Worm (Caenorhabditis elegans) whole organism, young adult: ENCODE results near the gene kel-8.

Experiments
- C17E4.6 ChIP-seq: fragments of 200-800 bp; sonication (Bioruptor generic); IDR thresholded peaks from 2 replicates; pipeline ENCODE4 v1.3.6; 2022; ENCODE audit warnings: missing genetic modification reagents, missing genetic modification characterization, missing compliant biosample characterization
- D2030.7 ChIP-seq: fragments of 200-800 bp; sonication (Bioruptor generic); IDR thresholded peaks from 2 replicates; pipeline ENCODE4 v1.3.6; 2022; ENCODE audit warnings: missing genetic modification reagents, missing genetic modification characterization, missing compliant biosample characterization
- F23B12.7 ChIP-seq: sonication (generic microtip); optimal IDR thresholded peaks from 2 replicates; lab custom pipeline; 2017; ENCODE audit warnings: missing genetic modification characterization, mild to moderate bottlenecking, missing compliant biosample characterization, antibody characterized with exemption, moderate library complexity; ENCODE audit not compliant: insufficient read depth
- F37B4.10 ChIP-seq: fragments of 200-800 bp; sonication (Bioruptor generic); IDR thresholded peaks from 2 replicates; pipeline ENCODE4 v1.3.6; 2022; ENCODE audit warnings: missing genetic modification characterization, missing compliant biosample characterization
- F39B2.1 ChIP-seq: fragments of 200-800 bp; sonication (Bioruptor generic); IDR thresholded peaks from 2 replicates; pipeline ENCODE4 v1.3.6; 2022; ENCODE audit warnings: missing genetic modification reagents, missing genetic modification characterization, missing compliant biosample characterization
- F49E8.2 ChIP-seq: sonication (generic microtip); optimal IDR thresholded peaks from 3 replicates; lab custom pipeline; 2017; ENCODE audit warnings: missing genetic modification characterization, mild to moderate bottlenecking, missing compliant biosample characterization, antibody characterized with exemption, moderate library complexity; ENCODE audit not compliant: insufficient read depth
- F57A8.1 ChIP-seq: fragments of 200-800 bp; sonication (Bioruptor generic); optimal IDR thresholded peaks from 2 replicates; lab custom pipeline; 2018; ENCODE audit warnings: mild to moderate bottlenecking, missing genetic modification characterization, moderate library complexity, missing compliant biosample characterization
- F57C9.4 ChIP-seq: sonication (generic microtip); optimal IDR thresholded peaks from 2 replicates; lab custom pipeline; 2017; ENCODE audit warnings: mild to moderate bottlenecking, missing genetic modification characterization, missing compliant biosample characterization
- Y53F4B.3 ChIP-seq: fragments of 200-800 bp; sonication (Bioruptor generic); IDR thresholded peaks from 2 replicates; pipeline ENCODE4 v1.3.6; 2022; ENCODE audit warnings: missing genetic modification reagents, missing genetic modification characterization, missing compliant biosample characterization
- ama-1 ChIP-seq, 3 experiments: fragments of 150-350 bp in 1 of 3; sonication (generic microtip) in 2 of 3; optimal IDR thresholded peaks; 2 replicates each; lab custom pipeline; 2014 to 2018; ENCODE audit warnings: missing biosample characterization in 2 of 3, missing genetic modification characterization in 2 of 3, missing genetic modification reagents in 2 of 3
- aptf-2 ChIP-seq: fragments of 200-800 bp; sonication (Bioruptor generic); conservative IDR thresholded peaks from 2 replicates; pipeline ENCODE4 v1.3.6; 2022; ENCODE audit warnings: missing genetic modification reagents, missing genetic modification characterization, missing compliant biosample characterization
- atf-7 ChIP-seq: sonication (generic microtip); optimal IDR thresholded peaks from 2 replicates; lab custom pipeline; 2017; ENCODE audit warnings: mild to moderate bottlenecking, missing genetic modification characterization, missing compliant biosample characterization
- athp-1 ChIP-seq: sonication (generic microtip); optimal IDR thresholded peaks from 2 replicates; lab custom pipeline; 2017; ENCODE audit warnings: mild to moderate bottlenecking, missing genetic modification characterization, missing compliant biosample characterization
- attf-5 ChIP-seq: fragments of 200-800 bp; sonication (Bioruptor generic); optimal IDR thresholded peaks from 2 replicates; lab custom pipeline; 2018; ENCODE audit warnings: mild to moderate bottlenecking, missing genetic modification characterization, missing compliant biosample characterization
- cebp-1 ChIP-seq, 2 experiments: fragments of 200-800 bp in 1 of 2; sonication (Bioruptor generic) in 1 of 2; sonication (generic microtip) in 1 of 2; IDR thresholded peaks in 1 of 2; optimal IDR thresholded peaks in 1 of 2; 2 replicates each; pipeline versions ENCODE4 v1.3.6 to Lab custom; 2017 to 2022; ENCODE audit warnings: missing compliant biosample characterization in 2 of 2, missing genetic modification characterization in 2 of 2, mild to moderate bottlenecking in 1 of 2, missing genetic modification reagents in 1 of 2, moderate library complexity in 1 of 2
- cebp-2 ChIP-seq: fragments of 200-800 bp; sonication (Bioruptor generic); IDR thresholded peaks from 2 replicates; pipeline ENCODE4 v1.3.6; 2022; ENCODE audit warnings: missing genetic modification characterization, missing compliant biosample characterization
- ceh-40 ChIP-seq: fragments of 200-800 bp; sonication (Bioruptor generic); IDR thresholded peaks from 2 replicates; pipeline ENCODE4 v1.3.6; 2022; ENCODE audit warnings: missing genetic modification characterization, missing compliant biosample characterization
- ceh-58 ChIP-seq: fragments of 200-800 bp; sonication (Bioruptor generic); IDR thresholded peaks from 2 replicates; pipeline ENCODE4 v1.3.6; 2022; ENCODE audit warnings: missing genetic modification characterization, missing compliant biosample characterization
- chd-7 ChIP-seq: sonication (generic microtip); optimal IDR thresholded peaks from 2 replicates; lab custom pipeline; 2016; ENCODE audit warnings: mild to moderate bottlenecking, missing genetic modification characterization, moderate library complexity, missing compliant biosample characterization
- die-1 ChIP-seq: sonication (generic microtip); optimal IDR thresholded peaks from 2 replicates; lab custom pipeline; 2016; ENCODE audit warnings: missing genotype, mild to moderate bottlenecking, missing genetic modification characterization, missing compliant biosample characterization
- egl-44 ChIP-seq: fragments of 200-800 bp; sonication (Bioruptor generic); IDR thresholded peaks from 2 replicates; pipeline ENCODE4 v1.3.6; 2022; ENCODE audit warnings: missing genetic modification reagents, missing genetic modification characterization, missing compliant biosample characterization
- ets-4 ChIP-seq: fragments of 200-800 bp; sonication (Bioruptor generic); optimal IDR thresholded peaks from 2 replicates; lab custom pipeline; 2018; ENCODE audit warnings: mild to moderate bottlenecking, missing genetic modification characterization, missing compliant biosample characterization
- fkh-3 ChIP-seq: sonication (generic microtip); optimal IDR thresholded peaks from 2 replicates; lab custom pipeline; 2016; ENCODE audit warnings: mild to moderate bottlenecking, missing genetic modification characterization, missing compliant biosample characterization
- hlh-26 ChIP-seq: fragments of 200-800 bp; sonication (Bioruptor generic); conservative IDR thresholded peaks from 2 replicates; pipeline ENCODE4 v1.3.6; 2022; ENCODE audit warnings: missing genetic modification reagents, missing genetic modification characterization, missing compliant biosample characterization
- hmg-1.2 ChIP-seq: fragments of 200-800 bp; sonication (Bioruptor generic); IDR thresholded peaks from 2 replicates; pipeline ENCODE4 v1.3.6; 2022; ENCODE audit warnings: missing genetic modification reagents, missing genetic modification characterization, missing compliant biosample characterization
- hmg-20 ChIP-seq: fragments of 200-800 bp; sonication (Bioruptor generic); IDR thresholded peaks from 2 replicates; pipeline ENCODE4 v1.3.6; 2022; ENCODE audit warnings: missing genetic modification reagents, missing genetic modification characterization, missing compliant biosample characterization
- hrde-1 ChIP-seq: sonication (generic microtip); optimal IDR thresholded peaks from 2 replicates; lab custom pipeline; 2016; ENCODE audit warnings: missing genetic modification characterization, mild to moderate bottlenecking, missing compliant biosample characterization, moderate library complexity, missing genotype, missing genetic modification reagents, borderline replicate concordance
- lag-1 ChIP-seq: fragments of 200-800 bp; sonication (Bioruptor generic); IDR thresholded peaks from 2 replicates; pipeline ENCODE4 v1.3.6; 2022; ENCODE audit warnings: missing genetic modification reagents, missing genetic modification characterization, missing compliant biosample characterization
- madf-6 ChIP-seq: fragments of 200-800 bp; sonication (Bioruptor generic); IDR thresholded peaks from 2 replicates; pipeline ENCODE4 v1.3.6; 2022; ENCODE audit warnings: missing genetic modification reagents, missing genetic modification characterization, missing compliant biosample characterization
- madf-8 ChIP-seq: fragments of 200-800 bp; sonication (Bioruptor generic); conservative IDR thresholded peaks from 2 replicates; pipeline ENCODE4 v1.3.6; 2022; ENCODE audit warnings: missing genetic modification reagents, missing genetic modification characterization, missing compliant biosample characterization
- mel-28 ChIP-seq: sonication (generic microtip); optimal IDR thresholded peaks from 2 replicates; lab custom pipeline; 2016; ENCODE audit warnings: borderline replicate concordance, mild to moderate bottlenecking, missing genetic modification characterization, missing compliant biosample characterization
- mxl-1 ChIP-seq: sonication (generic microtip); optimal IDR thresholded peaks from 2 replicates; lab custom pipeline; 2016; ENCODE audit warnings: missing genetic modification characterization, missing compliant biosample characterization
- nfya-1 ChIP-seq: sonication (generic microtip); optimal IDR thresholded peaks from 2 replicates; lab custom pipeline; 2017; ENCODE audit warnings: antibody characterized with exemption, missing compliant biosample characterization, missing genetic modification characterization, borderline replicate concordance; ENCODE audit not compliant: insufficient read depth
- nfyb-1 ChIP-seq: fragments of 200-800 bp; sonication (Bioruptor generic); IDR thresholded peaks from 2 replicates; pipeline ENCODE4 v1.3.6; 2022; ENCODE audit warnings: missing genetic modification reagents, missing genetic modification characterization, missing compliant biosample characterization
- nhr-27 ChIP-seq: fragments of 200-800 bp; sonication (Bioruptor generic); optimal IDR thresholded peaks from 2 replicates; lab custom pipeline; 2018; ENCODE audit warnings: mild to moderate bottlenecking, missing genetic modification characterization, moderate library complexity, missing compliant biosample characterization
- pha-4 ChIP-seq: fragments of 150-350 bp; sonication (generic microtip); optimal IDR thresholded peaks from 2 replicates; lab custom pipeline; 2014; ENCODE audit warnings: missing biosample characterization, missing genetic modification reagents, missing genetic modification characterization
- rec-8 ChIP-seq, 2 experiments: sonication (generic microtip); optimal IDR thresholded peaks; 2 replicates each; lab custom pipeline; 2016; ENCODE audit warnings: mild to moderate bottlenecking in 2 of 2, missing genetic modification characterization in 2 of 2, missing genetic modification reagents in 2 of 2, missing genotype in 2 of 2, missing biosample characterization in 1 of 2, missing compliant biosample characterization in 1 of 2, moderate library complexity in 1 of 2
- sea-2 ChIP-seq: fragments of 200-800 bp; sonication (Bioruptor generic); IDR thresholded peaks from 2 replicates; pipeline ENCODE4 v1.3.6; 2022; ENCODE audit warnings: missing genetic modification characterization, missing compliant biosample characterization
- snpc-4 ChIP-seq, 5 experiments: fragments of 150-350 bp in 1 of 5; sonication (generic microtip) in 4 of 5; optimal IDR thresholded peaks; 2 replicates each; lab custom pipeline; 2014 to 2018; ENCODE audit warnings: missing genetic modification characterization in 5 of 5, missing biosample characterization in 3 of 5, antibody characterized with exemption in 2 of 5, mild to moderate bottlenecking in 2 of 5, missing compliant biosample characterization in 2 of 5, missing genotype in 2 of 5, moderate library complexity in 2 of 5, missing genetic modification reagents in 1 of 5
- somi-1 ChIP-seq: fragments of 200-800 bp; sonication (Bioruptor generic); optimal IDR thresholded peaks from 2 replicates; lab custom pipeline; 2018; ENCODE audit warnings: mild to moderate bottlenecking, missing genetic modification characterization, missing compliant biosample characterization
- tbx-9 ChIP-seq: sonication (generic microtip); optimal IDR thresholded peaks from 2 replicates; lab custom pipeline; 2016; ENCODE audit warnings: borderline replicate concordance, missing genetic modification characterization, inconsistent platforms, missing compliant biosample characterization
- xnd-1 ChIP-seq: sonication (generic microtip); optimal IDR thresholded peaks from 2 replicates; lab custom pipeline; 2016; ENCODE audit warnings: missing genotype, missing genetic modification reagents, missing genetic modification characterization, missing compliant biosample characterization
- zfh-2 ChIP-seq: fragments of 200-800 bp; sonication (Bioruptor generic); conservative IDR thresholded peaks from 2 replicates; pipeline ENCODE4 v1.3.6; 2022; ENCODE audit warnings: missing genetic modification reagents, missing genetic modification characterization, missing compliant biosample characterization
- ztf-18 ChIP-seq: sonication (generic microtip); optimal IDR thresholded peaks from 2 replicates; lab custom pipeline; 2016; ENCODE audit warnings: missing genotype, mild to moderate bottlenecking, missing genetic modification characterization, missing compliant biosample characterization
- ztf-28 ChIP-seq: fragments of 200-800 bp; sonication (Bioruptor generic); IDR thresholded peaks from 2 replicates; pipeline ENCODE4 v1.3.6; 2022; ENCODE audit warnings: missing genetic modification reagents, missing genetic modification characterization, missing compliant biosample characterization
- ztf-3 ChIP-seq: fragments of 200-800 bp; sonication (Bioruptor generic); optimal IDR thresholded peaks from 2 replicates; lab custom pipeline; 2018; ENCODE audit warnings: mild to moderate bottlenecking, missing genetic modification characterization, missing compliant biosample characterization

kel-8 gene

ce11 chrV:2638545-2638944, 32.7 kb upstream of the kel-8 start, which contains the start of gene W02H5.19 (continued):
- TF ChIP-seq somi-1 (GFP tag; lab: Kevin White, UChicago) (no peak), ztf-28 (GFP tag; lab: Robert Waterston, UW) (0 out of 2 replicates have a peak, but pooled peaks have one; percentile 57), fkh-3 (tag; lab: Kevin White, UChicago) (no peak), mel-28 (tag; lab: Kevin White, UChicago) (no peak), ztf-3 (GFP tag; lab: Kevin White, UChicago) (no peak), nhr-27 (no peak), madf-6 (GFP tag; lab: Robert Waterston, UW) (peak; percentile 74), snpc-4 (GFP tag; optimal IDR thresholded peaks at IDR 0.05; lab: Kevin White, UChicago) (no peak), snpc-4 (tag; optimal IDR thresholded peaks at IDR 0.05; lab: Kevin White, UChicago) (peak in 1 of 4 experiments; percentile 30), xnd-1 (peak; percentile 29), Y53F4B.3 (GFP tag; lab: Robert Waterston, UW) (no peak), C17E4.6 (GFP tag; lab: Robert Waterston, UW) (no peak), mxl-1 (tag; lab: Kevin White, UChicago) (no peak), hmg-20 (GFP tag; lab: Robert Waterston, UW) (no peak; the same call in 1 of the 2 replicates), ama-1 (optimal IDR thresholded peaks at IDR 0.05; lab: Kevin White, UChicago) (no peak), ama-1 (GFP tag; optimal IDR thresholded peaks at IDR 0.05; lab: Kevin White, UChicago) (no peak), F23B12.7 (tag; lab: Kevin White, UChicago) (no peak), hmg-1.2 (GFP tag; lab: Robert Waterston, UW) (0 out of 2 replicates have a peak, but pooled peaks have one; percentile 19), zfh-2 (GFP tag; lab: Robert Waterston, UW) (no peak), ets-4 (GFP tag; lab: Kevin White, UChicago) (no peak), cebp-1 (GFP tag; IDR thresholded peaks at IDR 0.05; lab: Robert Waterston, UW) (no peak), cebp-1 (tag; optimal IDR thresholded peaks at IDR 0.05; lab: Kevin White, UChicago) (peak; percentile 37), athp-1 (tag; lab: Kevin White, UChicago) (peak; percentile 67), aptf-2 (GFP tag; lab: Robert Waterston, UW) (no peak), atf-7 (peak; percentile 21), die-1 (tag; lab: Kevin White, UChicago) (no peak), attf-5 (peak; percentile 39), rec-8 (tag; optimal IDR thresholded peaks at IDR 0.05; lab: Kevin White, UChicago) (peak; percentile 21 to 36), D2030.7 (GFP tag; lab: Robert Waterston, UW) (peak; percentile 57; the same call in 1 of the 2 replicates), nfyb-1 (0 out of 2 replicates have a peak, but pooled peaks have one; percentile 47), lag-1 (no peak), tbx-9 (tag; lab: Kevin White, UChicago) (no peak), chd-7 (tag; lab: Kevin White, UChicago) (peak; percentile 16), F49E8.2 (no peak), hrde-1 (tag; lab: Kevin White, UChicago) (no peak), madf-8 (GFP tag; lab: Robert Waterston, UW) (peak; percentile 62)

- TF ChIP-seq nfya-1 (tag; lab: Kevin White, UChicago) (no peak), atf-7 (no peak), F39B2.1 (GFP tag; lab: Robert Waterston, UW) (no peak), egl-44 (GFP tag; lab: Robert Waterston, UW) (no peak), F57C9.4 (tag; lab: Kevin White, UChicago) (no peak), F37B4.10 (GFP tag; lab: Robert Waterston, UW) (no peak), ets-4 (GFP tag; lab: Kevin White, UChicago) (no peak), hrde-1 (tag; lab: Kevin White, UChicago) (no peak), ceh-58 (GFP tag; lab: Robert Waterston, UW) (no peak), ceh-40 (GFP tag; lab: Robert Waterston, UW) (no peak), cebp-2 (GFP tag; lab: Robert Waterston, UW) (no peak), pha-4 (no peak), F57A8.1 (no peak), ztf-18 (tag; lab: Kevin White, UChicago) (no peak), hlh-26 (GFP tag; lab: Robert Waterston, UW) (no peak), sea-2 (GFP tag; lab: Robert Waterston, UW) (no peak)
Observed at ce11 chrV:2639035-2639434, 32.2 kb upstream of the kel-8 start, which contains the start of gene W02H5.2. W02H5.2 (plus strand) TSS chrV:2639335.
